Worm (Caenorhabditis elegans): ENCODE results near the gene R11H6.2.

- TF ChIP-seq ces-1 (GFP tag; optimal IDR thresholded peaks at IDR 0.05) (no peak), daf-8 (GFP tag; IDR thresholded peaks at IDR 0.05) (no peak), unc-62 (GFP tag; optimal IDR thresholded peaks at IDR 0.05 in 1 of 2) (no peak), unc-62 (tag; optimal IDR thresholded peaks at IDR 0.05) (no peak), nhr-237 (tag; optimal IDR thresholded peaks at IDR 0.05) (no peak), pqm-1 (tag; optimal IDR thresholded peaks at IDR 0.05) (no peak), skn-1 (tag; optimal IDR thresholded peaks at IDR 0.05) (no peak), D1046.2 (GFP tag; IDR thresholded peaks at IDR 0.05) (no peak), F37D6.2 (tag; optimal IDR thresholded peaks at IDR 0.05) (no peak), aly-2 (tag; optimal IDR thresholded peaks at IDR 0.05) (no peak), F44E2.7 (GFP tag; IDR thresholded peaks at IDR 0.05) (no peak), snpc-4 (tag; optimal IDR thresholded peaks at IDR 0.05) (no peak), fkh-10 (GFP tag; optimal IDR thresholded peaks at IDR 0.05) (no peak), spr-1 (tag; optimal IDR thresholded peaks at IDR 0.05) (no peak)
These were observed 20.9 kb upstream of the R11H6.2 start for ce11 chrV:14576745-14577373.

Data from whole organism, L4 larva.